Worm (Caenorhabditis elegans) whole organism, young adult: ENCODE results near the gene W05H9.4.

Source experiments
- B0035.1 ChIP-seq: sonication (generic microtip); optimal IDR thresholded peaks from 2 replicates; lab custom pipeline; 2016; ENCODE audit warnings: missing genetic modification characterization, mild to moderate bottlenecking, missing compliant biosample characterization, missing genotype, missing genetic modification reagents
- B0261.1 ChIP-seq: sonication (generic microtip); optimal IDR thresholded peaks from 2 replicates; lab custom pipeline; 2016; ENCODE audit warnings: mild to moderate bottlenecking, missing genetic modification characterization, moderate library complexity, missing compliant biosample characterization
- B0336.3 ChIP-seq: fragments of 200-800 bp; sonication (Bioruptor generic); IDR thresholded peaks from 2 replicates; pipeline ENCODE4 v1.3.6; 2022; ENCODE audit warnings: missing genetic modification characterization, missing compliant biosample characterization
- D2030.7 ChIP-seq: fragments of 200-800 bp; sonication (Bioruptor generic); IDR thresholded peaks from 2 replicates; pipeline ENCODE4 v1.3.6; 2022; ENCODE audit warnings: missing genetic modification reagents, missing genetic modification characterization, missing compliant biosample characterization
- F10E7.11 ChIP-seq: sonication (generic microtip); optimal IDR thresholded peaks from 2 replicates; lab custom pipeline; 2017; ENCODE audit warnings: mild to moderate bottlenecking, missing genetic modification characterization, moderate library complexity, missing compliant biosample characterization
- F22D6.2 ChIP-seq: sonication (generic microtip); optimal IDR thresholded peaks from 2 replicates; lab custom pipeline; 2016; ENCODE audit warnings: mild to moderate bottlenecking, missing genetic modification characterization, missing compliant biosample characterization
- F33H1.4 ChIP-seq: fragments of 200-800 bp; sonication (Bioruptor generic); IDR thresholded peaks from 2 replicates; pipeline ENCODE4 v1.3.6; 2022; ENCODE audit warnings: missing genetic modification reagents, missing genetic modification characterization, missing compliant biosample characterization
- F52B5.7 ChIP-seq: sonication (generic microtip); optimal IDR thresholded peaks from 2 replicates; lab custom pipeline; 2016; ENCODE audit warnings: mild to moderate bottlenecking, missing genetic modification characterization, missing compliant biosample characterization
- F55B11.4 ChIP-seq: sonication (generic microtip); optimal IDR thresholded peaks from 2 replicates; lab custom pipeline; 2016; ENCODE audit warnings: missing compliant biosample characterization, missing genetic modification characterization, borderline replicate concordance; ENCODE audit not compliant: insufficient read depth
- F57A8.1 ChIP-seq: fragments of 200-800 bp; sonication (Bioruptor generic); optimal IDR thresholded peaks from 2 replicates; lab custom pipeline; 2018; ENCODE audit warnings: mild to moderate bottlenecking, missing genetic modification characterization, moderate library complexity, missing compliant biosample characterization
- K12H6.12 ChIP-seq: fragments of 200-800 bp; sonication (Bioruptor generic); optimal IDR thresholded peaks from 2 replicates; lab custom pipeline; 2018; ENCODE audit warnings: mild to moderate bottlenecking, missing genetic modification characterization, missing compliant biosample characterization
- T07F8.4 ChIP-seq: sonication (generic microtip); optimal IDR thresholded peaks from 2 replicates; lab custom pipeline; 2016; ENCODE audit warnings: mild to moderate bottlenecking, missing genetic modification characterization, moderate library complexity, missing compliant biosample characterization
- Y95B8A.8 ChIP-seq: fragments of 200-800 bp; sonication (Bioruptor generic); IDR thresholded peaks from 2 replicates; pipeline ENCODE4 v1.3.6; 2022; ENCODE audit warnings: missing genetic modification reagents, missing genetic modification characterization, missing compliant biosample characterization
- aptf-3 ChIP-seq: fragments of 200-800 bp; sonication (Bioruptor generic); IDR thresholded peaks from 2 replicates; pipeline ENCODE4 v1.3.6; 2022; ENCODE audit warnings: missing genetic modification characterization, missing compliant biosample characterization
- atf-7 ChIP-seq: sonication (generic microtip); optimal IDR thresholded peaks from 2 replicates; lab custom pipeline; 2017; ENCODE audit warnings: mild to moderate bottlenecking, missing genetic modification characterization, missing compliant biosample characterization
- bed-2 ChIP-seq: fragments of 200-800 bp; sonication (Bioruptor generic); IDR thresholded peaks from 2 replicates; pipeline ENCODE4 v1.3.6; 2022; ENCODE audit warnings: missing genetic modification reagents, missing genetic modification characterization, missing compliant biosample characterization
- ceh-100 ChIP-seq: fragments of 200-800 bp; sonication (Bioruptor generic); IDR thresholded peaks from 2 replicates; pipeline ENCODE4 v1.3.6; 2022; ENCODE audit warnings: missing genetic modification reagents, missing genetic modification characterization, missing compliant biosample characterization
- ceh-58 ChIP-seq: fragments of 200-800 bp; sonication (Bioruptor generic); IDR thresholded peaks from 2 replicates; pipeline ENCODE4 v1.3.6; 2022; ENCODE audit warnings: missing genetic modification characterization, missing compliant biosample characterization
- ceh-79 ChIP-seq: sonication (generic microtip); optimal IDR thresholded peaks from 2 replicates; lab custom pipeline; 2017; ENCODE audit warnings: mild to moderate bottlenecking, missing genetic modification characterization, missing compliant biosample characterization
- die-1 ChIP-seq: sonication (generic microtip); optimal IDR thresholded peaks from 2 replicates; lab custom pipeline; 2016; ENCODE audit warnings: missing genotype, mild to moderate bottlenecking, missing genetic modification characterization, missing compliant biosample characterization
- dox-1 ChIP-seq: fragments of 200-800 bp; sonication (Bioruptor generic); IDR thresholded peaks from 2 replicates; pipeline ENCODE4 v1.3.6; 2022; ENCODE audit warnings: missing genetic modification reagents, missing genetic modification characterization, missing compliant biosample characterization
- dpl-1 ChIP-seq: fragments of 150-350 bp; optimal IDR thresholded peaks from 2 replicates; lab custom pipeline; 2014; ENCODE audit warnings: missing biosample characterization, missing genetic modification reagents, missing genetic modification characterization
- egl-18 ChIP-seq: fragments of 200-800 bp; sonication (Bioruptor generic); IDR thresholded peaks from 2 replicates; pipeline ENCODE4 v1.3.6; 2022; ENCODE audit warnings: missing genetic modification reagents, missing genetic modification characterization, missing compliant biosample characterization
- egrh-3 ChIP-seq: fragments of 200-800 bp; sonication (Bioruptor generic); IDR thresholded peaks from 2 replicates; pipeline ENCODE4 v1.3.6; 2022; ENCODE audit warnings: missing genetic modification reagents, missing genetic modification characterization, missing compliant biosample characterization
- ekl-4 ChIP-seq: fragments of 200-800 bp; sonication (Bioruptor generic); IDR thresholded peaks from 2 replicates; pipeline ENCODE4 v1.3.6; 2022; ENCODE audit warnings: missing genetic modification reagents, missing genetic modification characterization, missing compliant biosample characterization
- ets-4 ChIP-seq: fragments of 200-800 bp; sonication (Bioruptor generic); optimal IDR thresholded peaks from 2 replicates; lab custom pipeline; 2018; ENCODE audit warnings: mild to moderate bottlenecking, missing genetic modification characterization, missing compliant biosample characterization
- fkh-3 ChIP-seq: sonication (generic microtip); optimal IDR thresholded peaks from 2 replicates; lab custom pipeline; 2016; ENCODE audit warnings: mild to moderate bottlenecking, missing genetic modification characterization, missing compliant biosample characterization
- hrde-1 ChIP-seq: sonication (generic microtip); optimal IDR thresholded peaks from 2 replicates; lab custom pipeline; 2016; ENCODE audit warnings: missing genetic modification characterization, mild to moderate bottlenecking, missing compliant biosample characterization, moderate library complexity, missing genotype, missing genetic modification reagents, borderline replicate concordance
- lag-1 ChIP-seq: fragments of 200-800 bp; sonication (Bioruptor generic); IDR thresholded peaks from 2 replicates; pipeline ENCODE4 v1.3.6; 2022; ENCODE audit warnings: missing genetic modification reagents, missing genetic modification characterization, missing compliant biosample characterization
- let-526 ChIP-seq: fragments of 200-800 bp; sonication (Bioruptor generic); IDR thresholded peaks from 2 replicates; pipeline ENCODE4 v1.3.6; 2022; ENCODE audit warnings: missing genetic modification reagents, missing genetic modification characterization, missing compliant biosample characterization
- let-607 ChIP-seq, 2 experiments: fragments of 200-800 bp in 1 of 2; sonication (Bioruptor generic) in 1 of 2; sonication (generic microtip) in 1 of 2; optimal IDR thresholded peaks; 2 replicates each; lab custom pipeline; 2016 to 2018; ENCODE audit warnings: mild to moderate bottlenecking in 2 of 2, missing compliant biosample characterization in 2 of 2, missing genetic modification characterization in 2 of 2, moderate library complexity in 2 of 2, missing genotype in 1 of 2
- lin-26 ChIP-seq: fragments of 200-800 bp; sonication (Bioruptor generic); IDR thresholded peaks from 2 replicates; pipeline ENCODE4 v1.3.6; 2022; ENCODE audit warnings: missing genetic modification reagents, missing genetic modification characterization, missing compliant biosample characterization
- lir-1 ChIP-seq: fragments of 200-800 bp; sonication (Bioruptor generic); conservative IDR thresholded peaks from 2 replicates; pipeline ENCODE4 v1.3.6; 2022; ENCODE audit warnings: missing genetic modification reagents, missing genetic modification characterization, missing compliant biosample characterization
- madf-8 ChIP-seq: fragments of 200-800 bp; sonication (Bioruptor generic); conservative IDR thresholded peaks from 2 replicates; pipeline ENCODE4 v1.3.6; 2022; ENCODE audit warnings: missing genetic modification reagents, missing genetic modification characterization, missing compliant biosample characterization
- nfyb-1 ChIP-seq: fragments of 200-800 bp; sonication (Bioruptor generic); IDR thresholded peaks from 2 replicates; pipeline ENCODE4 v1.3.6; 2022; ENCODE audit warnings: missing genetic modification reagents, missing genetic modification characterization, missing compliant biosample characterization
- nhr-179 ChIP-seq: sonication (generic microtip); optimal IDR thresholded peaks from 2 replicates; lab custom pipeline; 2016; ENCODE audit warnings: mild to moderate bottlenecking, missing genetic modification characterization, missing compliant biosample characterization
- nhr-27 ChIP-seq: fragments of 200-800 bp; sonication (Bioruptor generic); optimal IDR thresholded peaks from 2 replicates; lab custom pipeline; 2018; ENCODE audit warnings: mild to moderate bottlenecking, missing genetic modification characterization, moderate library complexity, missing compliant biosample characterization
- nhr-90 ChIP-seq: sonication (generic microtip); optimal IDR thresholded peaks from 2 replicates; lab custom pipeline; 2016; ENCODE audit warnings: missing genotype, mild to moderate bottlenecking, missing genetic modification characterization, missing compliant biosample characterization
- rec-8 ChIP-seq, 2 experiments: sonication (generic microtip); optimal IDR thresholded peaks; 2 replicates each; lab custom pipeline; 2016; ENCODE audit warnings: mild to moderate bottlenecking in 2 of 2, missing genetic modification characterization in 2 of 2, missing genetic modification reagents in 2 of 2, missing genotype in 2 of 2, missing biosample characterization in 1 of 2, missing compliant biosample characterization in 1 of 2, moderate library complexity in 1 of 2
- sdz-38 ChIP-seq: sonication (generic microtip); optimal IDR thresholded peaks from 2 replicates; lab custom pipeline; 2016; ENCODE audit warnings: missing genotype, missing genetic modification characterization, missing compliant biosample characterization
- somi-1 ChIP-seq: fragments of 200-800 bp; sonication (Bioruptor generic); optimal IDR thresholded peaks from 2 replicates; lab custom pipeline; 2018; ENCODE audit warnings: mild to moderate bottlenecking, missing genetic modification characterization, missing compliant biosample characterization
- tbx-9 ChIP-seq: sonication (generic microtip); optimal IDR thresholded peaks from 2 replicates; lab custom pipeline; 2016; ENCODE audit warnings: borderline replicate concordance, missing genetic modification characterization, inconsistent platforms, missing compliant biosample characterization
- tlf-1 ChIP-seq: fragments of 200-800 bp; sonication (Bioruptor generic); optimal IDR thresholded peaks from 2 replicates; lab custom pipeline; 2018; ENCODE audit warnings: mild to moderate bottlenecking, missing genetic modification characterization, missing compliant biosample characterization
- unc-130 ChIP-seq: sonication (generic microtip); optimal IDR thresholded peaks from 2 replicates; lab custom pipeline; 2016; ENCODE audit warnings: missing genetic modification reagents, missing genetic modification characterization, missing compliant biosample characterization
- xnd-1 ChIP-seq: sonication (generic microtip); optimal IDR thresholded peaks from 2 replicates; lab custom pipeline; 2016; ENCODE audit warnings: missing genotype, missing genetic modification reagents, missing genetic modification characterization, missing compliant biosample characterization
- ztf-25 ChIP-seq: fragments of 200-800 bp; sonication (Bioruptor generic); IDR thresholded peaks from 2 replicates; pipeline ENCODE4 v1.3.6; 2022; ENCODE audit warnings: missing genetic modification reagents, missing genetic modification characterization, missing compliant biosample characterization
- ztf-26 ChIP-seq: sonication (generic microtip); optimal IDR thresholded peaks from 2 replicates; lab custom pipeline; 2017; ENCODE audit warnings: missing genetic modification characterization, missing compliant biosample characterization
- ztf-6 ChIP-seq: fragments of 200-800 bp; sonication (Bioruptor generic); IDR thresholded peaks from 2 replicates; pipeline ENCODE4 v1.3.6; 2022; ENCODE audit warnings: missing genetic modification reagents, missing genetic modification characterization, missing compliant biosample characterization

The W05H9.4 gene

ce11 chrX:6296402-6296844 lies 33.0 kb downstream of the W05H9.4 start (continued):
- TF ChIP-seq egl-18 (peak; percentile 96), nhr-179 (tag; lab: Kevin White, UChicago) (peak; percentile 89), dpl-1 (GFP tag; lab: Kevin White, UChicago) (peak; percentile 19), F52B5.7 (tag; lab: Kevin White, UChicago) (peak; percentile 96), dox-1 (peak; percentile 99), ceh-79 (tag; lab: Kevin White, UChicago) (peak; percentile 88), B0035.1 (tag; lab: Kevin White, UChicago) (peak; percentile 97), fkh-3 (no peak), F33H1.4 (GFP tag; lab: Robert Waterston, UW) (peak; percentile 27; the same call in 1 of the 2 replicates), tlf-1 (GFP tag; lab: Kevin White, UChicago) (peak; percentile 99), K12H6.12 (peak; percentile 99), nfyb-1 (GFP tag; lab: Robert Waterston, UW) (peak; percentile 98), ztf-25 (GFP tag; lab: Robert Waterston, UW) (0 out of 2 replicates have a peak, but pooled peaks have one; percentile 58), F57A8.1 (GFP tag; lab: Kevin White, UChicago) (peak; percentile 86), xnd-1 (tag; lab: Kevin White, UChicago) (no peak), B0261.1 (tag; lab: Kevin White, UChicago) (peak; percentile 64), nhr-27 (tag; lab: Kevin White, UChicago) (peak; percentile 96), nhr-90 (tag; lab: Kevin White, UChicago) (peak; percentile 98), aptf-3 (GFP tag; lab: Robert Waterston, UW) (no peak), hrde-1 (tag; lab: Kevin White, UChicago) (peak; percentile 52), ets-4 (peak; percentile 98), sdz-38 (tag; lab: Kevin White, UChicago) (peak; percentile 21), ekl-4 (peak; percentile 97), egrh-3 (GFP tag; lab: Robert Waterston, UW) (peak; percentile 61), ztf-26 (tag; lab: Kevin White, UChicago) (peak; percentile 100), ceh-100 (GFP tag; lab: Robert Waterston, UW) (peak; percentile 81), F22D6.2 (tag; lab: Kevin White, UChicago) (peak; percentile 97), let-526 (GFP tag; lab: Robert Waterston, UW) (peak; percentile 94), F10E7.11 (tag; lab: Kevin White, UChicago) (peak; percentile 98), atf-7 (tag; lab: Kevin White, UChicago) (peak; percentile 99), lag-1 (peak; percentile 92; the same call in 1 of the 2 replicates), die-1 (tag; lab: Kevin White, UChicago) (peak; percentile 83), B0336.3 (GFP tag; lab: Robert Waterston, UW) (peak; percentile 100), ztf-6 (GFP tag; lab: Robert Waterston, UW) (peak; percentile 88), D2030.7 (GFP tag; lab: Robert Waterston, UW) (0 out of 2 replicates have a peak, but pooled peaks have one; percentile 34), somi-1 (GFP tag; lab: Kevin White, UChicago) (peak; percentile 99), lin-26 (GFP tag; lab: Robert Waterston, UW) (peak; percentile 91), Y95B8A.8 (GFP tag; lab: Robert Waterston, UW) (0 out of 2 replicates have a peak, but pooled peaks have one; percentile 48), unc-130 (GFP tag; lab: Kevin White, UChicago) (peak; percentile 68), tbx-9 (no peak), let-607 (tag; optimal IDR thresholded peaks at IDR 0.05; lab: Kevin White, UChicago) (peak; percentile 80 to 95), lir-1 (GFP tag; lab: Robert Waterston, UW) (peak; percentile 97), bed-2 (GFP tag; lab: Robert Waterston, UW) (peak; percentile 93; the same call in 1 of the 2 replicates), madf-8 (GFP tag; lab: Robert Waterston, UW) (no peak), T07F8.4 (peak; percentile 96), ceh-58 (0 out of 2 replicates have a peak, but pooled peaks have one; percentile 54), rec-8 (tag; optimal IDR thresholded peaks at IDR 0.05; lab: Kevin White, UChicago) (peak; percentile 17 to 66), F55B11.4 (no peak)
